Worm (Caenorhabditis elegans) whole organism, young adult: Measurements from ENCODE around the gene hlh-8.

Experiments used
- B0019.2 ChIP-seq: fragments of 200-800 bp; sonication (Bioruptor generic); conservative IDR thresholded peaks from 2 replicates; pipeline ENCODE4 v1.3.6; 2022; ENCODE audit warnings: missing genetic modification reagents, missing genetic modification characterization, missing compliant biosample characterization
- B0035.1 ChIP-seq: sonication (generic microtip); optimal IDR thresholded peaks from 2 replicates; lab custom pipeline; 2016; ENCODE audit warnings: missing genetic modification characterization, mild to moderate bottlenecking, missing compliant biosample characterization, missing genotype, missing genetic modification reagents
- B0261.1 ChIP-seq: sonication (generic microtip); optimal IDR thresholded peaks from 2 replicates; lab custom pipeline; 2016; ENCODE audit warnings: mild to moderate bottlenecking, missing genetic modification characterization, moderate library complexity, missing compliant biosample characterization
- C17E4.6 ChIP-seq: fragments of 200-800 bp; sonication (Bioruptor generic); IDR thresholded peaks from 2 replicates; pipeline ENCODE4 v1.3.6; 2022; ENCODE audit warnings: missing genetic modification reagents, missing genetic modification characterization, missing compliant biosample characterization
- F23B12.7 ChIP-seq: sonication (generic microtip); optimal IDR thresholded peaks from 2 replicates; lab custom pipeline; 2017; ENCODE audit warnings: missing genetic modification characterization, mild to moderate bottlenecking, missing compliant biosample characterization, antibody characterized with exemption, moderate library complexity; ENCODE audit not compliant: insufficient read depth
- F39B2.1 ChIP-seq: fragments of 200-800 bp; sonication (Bioruptor generic); IDR thresholded peaks from 2 replicates; pipeline ENCODE4 v1.3.6; 2022; ENCODE audit warnings: missing genetic modification reagents, missing genetic modification characterization, missing compliant biosample characterization
- F49E8.2 ChIP-seq: sonication (generic microtip); optimal IDR thresholded peaks from 3 replicates; lab custom pipeline; 2017; ENCODE audit warnings: missing genetic modification characterization, mild to moderate bottlenecking, missing compliant biosample characterization, antibody characterized with exemption, moderate library complexity; ENCODE audit not compliant: insufficient read depth
- F57A8.1 ChIP-seq: fragments of 200-800 bp; sonication (Bioruptor generic); optimal IDR thresholded peaks from 2 replicates; lab custom pipeline; 2018; ENCODE audit warnings: mild to moderate bottlenecking, missing genetic modification characterization, moderate library complexity, missing compliant biosample characterization
- F57C9.4 ChIP-seq: sonication (generic microtip); optimal IDR thresholded peaks from 2 replicates; lab custom pipeline; 2017; ENCODE audit warnings: mild to moderate bottlenecking, missing genetic modification characterization, missing compliant biosample characterization
- K12H6.12 ChIP-seq: fragments of 200-800 bp; sonication (Bioruptor generic); optimal IDR thresholded peaks from 2 replicates; lab custom pipeline; 2018; ENCODE audit warnings: mild to moderate bottlenecking, missing genetic modification characterization, missing compliant biosample characterization
- Y53F4B.3 ChIP-seq: fragments of 200-800 bp; sonication (Bioruptor generic); IDR thresholded peaks from 2 replicates; pipeline ENCODE4 v1.3.6; 2022; ENCODE audit warnings: missing genetic modification reagents, missing genetic modification characterization, missing compliant biosample characterization
- Y56A3A.18 ChIP-seq: fragments of 200-800 bp; sonication (Bioruptor generic); IDR thresholded peaks from 2 replicates; pipeline ENCODE4 v1.3.6; 2022; ENCODE audit warnings: missing genetic modification reagents, missing genetic modification characterization, missing compliant biosample characterization
- Y95B8A.8 ChIP-seq: fragments of 200-800 bp; sonication (Bioruptor generic); IDR thresholded peaks from 2 replicates; pipeline ENCODE4 v1.3.6; 2022; ENCODE audit warnings: missing genetic modification reagents, missing genetic modification characterization, missing compliant biosample characterization
- ZK185.1 ChIP-seq: sonication (generic microtip); optimal IDR thresholded peaks from 2 replicates; lab custom pipeline; 2016; ENCODE audit warnings: mild to moderate bottlenecking, missing genetic modification characterization, missing compliant biosample characterization; ENCODE audit not compliant: poor library complexity, severe bottlenecking
- ama-1 ChIP-seq, 3 experiments: fragments of 150-350 bp in 1 of 3; sonication (generic microtip) in 2 of 3; optimal IDR thresholded peaks; 2 replicates each; lab custom pipeline; 2014 to 2018; ENCODE audit warnings: missing biosample characterization in 2 of 3, missing genetic modification characterization in 2 of 3, missing genetic modification reagents in 2 of 3
- athp-1 ChIP-seq: sonication (generic microtip); optimal IDR thresholded peaks from 2 replicates; lab custom pipeline; 2017; ENCODE audit warnings: mild to moderate bottlenecking, missing genetic modification characterization, missing compliant biosample characterization
- bed-1 ChIP-seq: fragments of 200-800 bp; sonication (Bioruptor generic); IDR thresholded peaks from 2 replicates; pipeline ENCODE4 v1.3.6; 2022; ENCODE audit warnings: missing genetic modification reagents, missing genetic modification characterization, missing compliant biosample characterization
- cebp-2 ChIP-seq: fragments of 200-800 bp; sonication (Bioruptor generic); IDR thresholded peaks from 2 replicates; pipeline ENCODE4 v1.3.6; 2022; ENCODE audit warnings: missing genetic modification characterization, missing compliant biosample characterization
- ceh-79 ChIP-seq: sonication (generic microtip); optimal IDR thresholded peaks from 2 replicates; lab custom pipeline; 2017; ENCODE audit warnings: mild to moderate bottlenecking, missing genetic modification characterization, missing compliant biosample characterization
- die-1 ChIP-seq: sonication (generic microtip); optimal IDR thresholded peaks from 2 replicates; lab custom pipeline; 2016; ENCODE audit warnings: missing genotype, mild to moderate bottlenecking, missing genetic modification characterization, missing compliant biosample characterization
- dpl-1 ChIP-seq: fragments of 150-350 bp; optimal IDR thresholded peaks from 2 replicates; lab custom pipeline; 2014; ENCODE audit warnings: missing biosample characterization, missing genetic modification reagents, missing genetic modification characterization
- egl-44 ChIP-seq: fragments of 200-800 bp; sonication (Bioruptor generic); IDR thresholded peaks from 2 replicates; pipeline ENCODE4 v1.3.6; 2022; ENCODE audit warnings: missing genetic modification reagents, missing genetic modification characterization, missing compliant biosample characterization
- ekl-4 ChIP-seq: fragments of 200-800 bp; sonication (Bioruptor generic); IDR thresholded peaks from 2 replicates; pipeline ENCODE4 v1.3.6; 2022; ENCODE audit warnings: missing genetic modification reagents, missing genetic modification characterization, missing compliant biosample characterization
- gei-17 ChIP-seq: fragments of 200-800 bp; sonication (Bioruptor generic); optimal IDR thresholded peaks from 2 replicates; lab custom pipeline; 2018; ENCODE audit warnings: mild to moderate bottlenecking, missing genetic modification characterization, missing compliant biosample characterization
- him-1 ChIP-seq: sonication (generic microtip); optimal IDR thresholded peaks from 2 replicates; lab custom pipeline; 2016; ENCODE audit warnings: missing genotype, missing genetic modification reagents, missing genetic modification characterization, missing compliant biosample characterization
- hlh-26 ChIP-seq: fragments of 200-800 bp; sonication (Bioruptor generic); conservative IDR thresholded peaks from 2 replicates; pipeline ENCODE4 v1.3.6; 2022; ENCODE audit warnings: missing genetic modification reagents, missing genetic modification characterization, missing compliant biosample characterization
- let-526 ChIP-seq: fragments of 200-800 bp; sonication (Bioruptor generic); IDR thresholded peaks from 2 replicates; pipeline ENCODE4 v1.3.6; 2022; ENCODE audit warnings: missing genetic modification reagents, missing genetic modification characterization, missing compliant biosample characterization
- let-607 ChIP-seq, 2 experiments: fragments of 200-800 bp in 1 of 2; sonication (Bioruptor generic) in 1 of 2; sonication (generic microtip) in 1 of 2; optimal IDR thresholded peaks; 2 replicates each; lab custom pipeline; 2016 to 2018; ENCODE audit warnings: mild to moderate bottlenecking in 2 of 2, missing compliant biosample characterization in 2 of 2, missing genetic modification characterization in 2 of 2, moderate library complexity in 2 of 2, missing genotype in 1 of 2
- lin-26 ChIP-seq: fragments of 200-800 bp; sonication (Bioruptor generic); IDR thresholded peaks from 2 replicates; pipeline ENCODE4 v1.3.6; 2022; ENCODE audit warnings: missing genetic modification reagents, missing genetic modification characterization, missing compliant biosample characterization
- lir-1 ChIP-seq: fragments of 200-800 bp; sonication (Bioruptor generic); conservative IDR thresholded peaks from 2 replicates; pipeline ENCODE4 v1.3.6; 2022; ENCODE audit warnings: missing genetic modification reagents, missing genetic modification characterization, missing compliant biosample characterization
- madf-3 ChIP-seq: fragments of 200-800 bp; sonication (Bioruptor generic); IDR thresholded peaks from 2 replicates; pipeline ENCODE4 v1.3.6; 2022; ENCODE audit warnings: missing genetic modification reagents, missing genetic modification characterization, missing compliant biosample characterization
- madf-8 ChIP-seq: fragments of 200-800 bp; sonication (Bioruptor generic); conservative IDR thresholded peaks from 2 replicates; pipeline ENCODE4 v1.3.6; 2022; ENCODE audit warnings: missing genetic modification reagents, missing genetic modification characterization, missing compliant biosample characterization
- mes-4 ChIP-seq: sonication (generic microtip); optimal IDR thresholded peaks from 2 replicates; lab custom pipeline; 2016; ENCODE audit warnings: missing genotype, missing genetic modification characterization, missing compliant biosample characterization
- mxl-1 ChIP-seq: sonication (generic microtip); optimal IDR thresholded peaks from 2 replicates; lab custom pipeline; 2016; ENCODE audit warnings: missing genetic modification characterization, missing compliant biosample characterization
- nhr-90 ChIP-seq: sonication (generic microtip); optimal IDR thresholded peaks from 2 replicates; lab custom pipeline; 2016; ENCODE audit warnings: missing genotype, mild to moderate bottlenecking, missing genetic modification characterization, missing compliant biosample characterization
- repo-1 ChIP-seq: sonication (generic microtip); optimal IDR thresholded peaks from 2 replicates; lab custom pipeline; 2017; ENCODE audit warnings: mild to moderate bottlenecking, missing genetic modification characterization, missing compliant biosample characterization
- sdz-38 ChIP-seq: sonication (generic microtip); optimal IDR thresholded peaks from 2 replicates; lab custom pipeline; 2016; ENCODE audit warnings: missing genotype, missing genetic modification characterization, missing compliant biosample characterization
- snpc-1.3 ChIP-seq: sonication (generic microtip); optimal IDR thresholded peaks from 2 replicates; lab custom pipeline; 2017; ENCODE audit warnings: missing genetic modification characterization, mild to moderate bottlenecking, missing compliant biosample characterization, antibody characterized with exemption, moderate library complexity, missing genotype, missing genetic modification reagents; ENCODE audit not compliant: insufficient read depth
- snpc-4 ChIP-seq, 5 experiments: fragments of 150-350 bp in 1 of 5; sonication (generic microtip) in 4 of 5; optimal IDR thresholded peaks; 2 replicates each; lab custom pipeline; 2014 to 2018; ENCODE audit warnings: missing genetic modification characterization in 5 of 5, missing biosample characterization in 3 of 5, antibody characterized with exemption in 2 of 5, mild to moderate bottlenecking in 2 of 5, missing compliant biosample characterization in 2 of 5, missing genotype in 2 of 5, moderate library complexity in 2 of 5, missing genetic modification reagents in 1 of 5
- somi-1 ChIP-seq: fragments of 200-800 bp; sonication (Bioruptor generic); optimal IDR thresholded peaks from 2 replicates; lab custom pipeline; 2018; ENCODE audit warnings: mild to moderate bottlenecking, missing genetic modification characterization, missing compliant biosample characterization
- tlf-1 ChIP-seq: fragments of 200-800 bp; sonication (Bioruptor generic); optimal IDR thresholded peaks from 2 replicates; lab custom pipeline; 2018; ENCODE audit warnings: mild to moderate bottlenecking, missing genetic modification characterization, missing compliant biosample characterization
- unc-130 ChIP-seq: sonication (generic microtip); optimal IDR thresholded peaks from 2 replicates; lab custom pipeline; 2016; ENCODE audit warnings: missing genetic modification reagents, missing genetic modification characterization, missing compliant biosample characterization
- ztf-18 ChIP-seq: sonication (generic microtip); optimal IDR thresholded peaks from 2 replicates; lab custom pipeline; 2016; ENCODE audit warnings: missing genotype, mild to moderate bottlenecking, missing genetic modification characterization, missing compliant biosample characterization
- ztf-22 ChIP-seq: fragments of 200-800 bp; sonication (Bioruptor generic); optimal IDR thresholded peaks from 2 replicates; lab custom pipeline; 2018; ENCODE audit warnings: mild to moderate bottlenecking, missing genetic modification characterization, moderate library complexity, missing compliant biosample characterization
- ztf-28 ChIP-seq: fragments of 200-800 bp; sonication (Bioruptor generic); IDR thresholded peaks from 2 replicates; pipeline ENCODE4 v1.3.6; 2022; ENCODE audit warnings: missing genetic modification reagents, missing genetic modification characterization, missing compliant biosample characterization
- ztf-3 ChIP-seq: fragments of 200-800 bp; sonication (Bioruptor generic); optimal IDR thresholded peaks from 2 replicates; lab custom pipeline; 2018; ENCODE audit warnings: mild to moderate bottlenecking, missing genetic modification characterization, missing compliant biosample characterization

The hlh-8 gene

DNA sequence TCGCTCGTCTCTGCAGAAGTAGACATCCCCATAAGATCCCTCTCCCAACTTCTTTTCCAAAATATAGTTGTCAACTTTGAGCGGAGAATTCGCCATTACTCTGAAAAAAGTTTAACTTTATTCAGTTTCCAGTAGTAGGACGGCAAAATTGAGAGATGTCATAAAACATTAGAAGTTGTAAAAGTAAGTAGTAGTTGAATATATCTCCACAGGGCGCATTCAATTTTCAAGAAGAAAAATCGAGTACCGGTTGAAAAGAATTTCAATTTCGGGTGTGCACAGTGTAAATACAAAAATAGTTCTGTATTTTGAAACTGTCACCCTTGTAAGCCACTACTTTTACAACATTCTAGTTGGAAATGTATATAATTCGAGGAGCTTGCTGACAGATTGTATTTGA, 34.4 kb downstream of the hlh-8 start, which contains the start of gene F22F1.2:
Gene F22F1.2, minus strand, starts transcription at position 101 of the 400 bp plus-strand sequence.
- TF ChIP-seq somi-1 (GFP tag; lab: Kevin White, UChicago), result no peak
- TF ChIP-seq let-607 (tag; optimal IDR thresholded peaks at IDR 0.05; lab: Kevin White, UChicago), result no peak
- TF ChIP-seq dpl-1, result no peak
- TF ChIP-seq Y95B8A.8 (GFP tag; lab: Robert Waterston, UW), result no peak
- TF ChIP-seq nhr-90, result no peak
- no peak for TF ChIP-seq ztf-28 (GFP tag; lab: Robert Waterston, UW)

DNA sequence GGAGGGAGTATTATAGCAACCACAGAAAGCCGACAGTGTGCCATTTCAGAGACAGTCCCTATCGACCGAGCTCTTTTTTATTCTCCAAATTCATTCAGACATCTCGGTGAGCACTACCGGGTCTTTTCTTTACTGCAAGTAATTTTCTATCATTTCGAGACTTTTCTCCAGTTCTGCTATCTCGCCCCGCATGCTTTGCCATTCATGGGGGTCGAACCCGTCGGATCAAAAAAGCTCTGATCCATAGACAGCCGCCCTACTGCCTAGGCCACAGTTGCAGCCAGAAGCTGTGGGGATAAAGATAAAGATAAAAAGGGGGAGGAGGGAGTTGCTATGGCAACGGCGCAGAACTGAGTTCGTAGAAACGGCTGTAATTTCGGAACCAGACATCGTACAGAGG, 35.2 kb downstream of the hlh-8 start:
- TF ChIP-seq ama-1 (optimal IDR thresholded peaks at IDR 0.05; lab: Kevin White, UChicago) (no peak), ama-1 (GFP tag; optimal IDR thresholded peaks at IDR 0.05; lab: Kevin White, UChicago) (no peak), ztf-22 (GFP tag; lab: Kevin White, UChicago) (no peak), B0035.1 (tag; lab: Kevin White, UChicago) (no peak), madf-8 (GFP tag; lab: Robert Waterston, UW) (no peak), ZK185.1 (tag; lab: Kevin White, UChicago) (no peak), die-1 (tag; lab: Kevin White, UChicago) (peak; percentile 25), lin-26 (GFP tag; lab: Robert Waterston, UW) (peak; percentile 66; the same call in 1 of the 2 replicates), madf-3 (GFP tag; lab: Robert Waterston, UW) (no peak), egl-44 (no peak), C17E4.6 (GFP tag; lab: Robert Waterston, UW) (no peak), snpc-1.3 (tag; lab: Kevin White, UChicago) (no peak), athp-1 (tag; lab: Kevin White, UChicago) (no peak), F49E8.2 (tag; lab: Kevin White, UChicago) (no peak), bed-1 (no peak), unc-130 (GFP tag; lab: Kevin White, UChicago) (no peak), hlh-26 (GFP tag; lab: Robert Waterston, UW) (no peak), let-607 (tag; optimal IDR thresholded peaks at IDR 0.05; lab: Kevin White, UChicago) (no peak), K12H6.12 (tag; lab: Kevin White, UChicago) (no peak), B0261.1 (tag; lab: Kevin White, UChicago) (peak; percentile 70), ceh-79 (tag; lab: Kevin White, UChicago) (peak; percentile 10), ztf-3 (GFP tag; lab: Kevin White, UChicago) (no peak), snpc-4 (GFP tag; optimal IDR thresholded peaks at IDR 0.05; lab: Kevin White, UChicago) (no peak), snpc-4 (tag; optimal IDR thresholded peaks at IDR 0.05; lab: Kevin White, UChicago) (peak in 1 of 4 experiments; percentile 53), cebp-2 (no peak), lir-1 (no peak), sdz-38 (no peak), mxl-1 (no peak), F57A8.1 (GFP tag; lab: Kevin White, UChicago) (no peak), Y56A3A.18 (GFP tag; lab: Robert Waterston, UW) (0 out of 2 replicates have a peak, but pooled peaks have one; percentile 37), let-526 (GFP tag; lab: Robert Waterston, UW) (no peak), F23B12.7 (tag; lab: Kevin White, UChicago) (no peak), ztf-28 (GFP tag; lab: Robert Waterston, UW) (no peak), B0019.2 (no peak), mes-4 (tag; lab: Kevin White, UChicago) (no peak), tlf-1 (GFP tag; lab: Kevin White, UChicago) (no peak), Y53F4B.3 (GFP tag; lab: Robert Waterston, UW) (no peak), him-1 (tag; lab: Kevin White, UChicago) (peak; percentile 64), F57C9.4 (tag; lab: Kevin White, UChicago) (no peak), F39B2.1 (GFP tag; lab: Robert Waterston, UW) (no peak), ekl-4 (GFP tag; lab: Robert Waterston, UW) (no peak), ztf-18 (tag; lab: Kevin White, UChicago) (peak; percentile 36), repo-1 (tag; lab: Kevin White, UChicago) (no peak), gei-17 (GFP tag; lab: Kevin White, UChicago) (no peak)
